Worm (Caenorhabditis elegans): Measurements from ENCODE around the gene tmem-258.

tmem-258 gene

ce11 chrV:7084612-7085139, 21.7 kb downstream of the tmem-258 start, which contains the start of gene mys-1 (continued):
- TF ChIP-seq pag-3 (tag; optimal IDR thresholded peaks at IDR 0.05; ENCODE audit: borderline replicate concordance, insufficient read depth) (no peak), aha-1 (tag; optimal IDR thresholded peaks at IDR 0.05) (no peak), sox-4 (tag; optimal IDR thresholded peaks at IDR 0.05) (peak; percentile 73), Y116A8C.19 (tag; optimal IDR thresholded peaks at IDR 0.05; ENCODE audit: borderline replicate concordance) (peak; percentile 38), unc-98 (GFP tag; IDR thresholded peaks at IDR 0.05) (peak; percentile 46; the same call in 1 of the 2 replicates), dpl-1 (GFP tag; optimal IDR thresholded peaks at IDR 0.05) (peak; percentile 86 to 94 (median 90)), nhr-12 (tag; optimal IDR thresholded peaks at IDR 0.05) (no peak), egl-13 (tag; optimal IDR thresholded peaks at IDR 0.05) (peak; percentile 68), fos-1 (tag; optimal IDR thresholded peaks at IDR 0.05) (no peak), zip-4 (GFP tag; optimal IDR thresholded peaks at IDR 0.05) (no peak), ceh-88 (GFP tag; IDR thresholded peaks at IDR 0.05) (no peak), hlh-17 (GFP tag; optimal IDR thresholded peaks at IDR 0.05; ENCODE audit: borderline replicate concordance) (no peak), lin-15B (tag; optimal IDR thresholded peaks at IDR 0.05) (peak; percentile 43), mdl-1 (tag; optimal IDR thresholded peaks at IDR 0.05) (peak in 1 of 2 experiments; percentile 21), isw-1 (GFP tag; IDR thresholded peaks at IDR 0.05) (peak; percentile 35; the same call in 1 of the 2 replicates), efl-1 (optimal IDR thresholded peaks at IDR 0.05) (peak; percentile 93 to 94), efl-1 (GFP tag; optimal IDR thresholded peaks at IDR 0.05 in 1 of 2) (peak; percentile 93 to 99), C34B4.2 (tag; optimal IDR thresholded peaks at IDR 0.05) (no peak), pqm-1 (tag; optimal IDR thresholded peaks at IDR 0.05) (no peak), mep-1 (tag; optimal IDR thresholded peaks at IDR 0.05) (peak; percentile 54), mab-9 (GFP tag; IDR thresholded peaks at IDR 0.05) (no peak), lin-35 (GFP tag; optimal IDR thresholded peaks at IDR 0.05) (peak; percentile 95), xbp-1 (tag; optimal IDR thresholded peaks at IDR 0.05) (peak; percentile 77), lsy-2 (tag; optimal IDR thresholded peaks at IDR 0.05) (peak; percentile 48 to 54), skn-1 (tag; optimal IDR thresholded peaks at IDR 0.05) (peak; percentile 47), fkh-4 (tag; optimal IDR thresholded peaks at IDR 0.05; ENCODE audit: borderline replicate concordance) (peak; percentile 72), aly-2 (tag; optimal IDR thresholded peaks at IDR 0.05) (no peak), zag-1 (tag; optimal IDR thresholded peaks at IDR 0.05) (no peak), lir-3 (tag; optimal IDR thresholded peaks at IDR 0.05; ENCODE audit: poor library complexity) (peak; percentile 89), lin-39 (tag; optimal IDR thresholded peaks at IDR 0.05) (peak; percentile 29), lin-13 (GFP tag; optimal IDR thresholded peaks at IDR 0.05) (peak; percentile 34), unc-62 (GFP tag; optimal IDR thresholded peaks at IDR 0.05) (no peak), ceh-82 (tag; optimal IDR thresholded peaks at IDR 0.05) (peak; percentile 31 to 41 (median 35)), F16B12.6 (tag; optimal IDR thresholded peaks at IDR 0.05) (peak; percentile 7), dsc-1 (tag; optimal IDR thresholded peaks at IDR 0.05) (peak; percentile 72), elt-2 (tag; optimal IDR thresholded peaks at IDR 0.05) (no peak), nhr-47 (tag; optimal IDR thresholded peaks at IDR 0.05) (peak; percentile 83), nhr-76 (tag; optimal IDR thresholded peaks at IDR 0.05) (no peak), nhr-11 (tag; optimal IDR thresholded peaks at IDR 0.05) (no peak), ceh-63 (GFP tag; optimal IDR thresholded peaks at IDR 0.05) (no peak), nhr-90 (tag; optimal IDR thresholded peaks at IDR 0.05; ENCODE audit: poor library complexity) (peak; percentile 84), ztf-4 (tag; optimal IDR thresholded peaks at IDR 0.05) (no peak), snu-23 (GFP tag; optimal IDR thresholded peaks at IDR 0.05) (peak; percentile 62), C16A3.4 (tag; optimal IDR thresholded peaks at IDR 0.05) (peak; percentile 32), efl-3 (GFP tag; optimal IDR thresholded peaks at IDR 0.05) (no peak), egl-27 (tag; optimal IDR thresholded peaks at IDR 0.05) (no peak), nhr-19 (GFP tag; conservative IDR thresholded peaks at IDR 0.05) (peak; percentile 69), irx-1 (tag; optimal IDR thresholded peaks at IDR 0.05) (peak; percentile 76), snpc-4 (tag; optimal IDR thresholded peaks at IDR 0.05) (peak; percentile 17), swsn-7 (tag; optimal IDR thresholded peaks at IDR 0.05) (peak; percentile 69), unc-30 (tag; optimal IDR thresholded peaks at IDR 0.05) (no peak)

Data from whole organism, L1 larva.